Fruit fly (Drosophila melanogaster) whole organism: ENCODE results near the gene CG11279.

Experiments used
- CG8478 ChIP-seq: fragments of >200 bp; optimal IDR thresholded peaks from 2 replicates; lab custom pipeline; 2018; ENCODE audit warnings: inconsistent platforms
- Dll ChIP-seq: fragments of >200 bp; optimal IDR thresholded peaks from 2 replicates; lab custom pipeline; 2017
- EcR ChIP-seq, 2 experiments: fragments of >200 bp; optimal IDR thresholded peaks; 2 replicates each; lab custom pipeline; 2017; ENCODE audit warnings: missing biosample characterization in 2 of 2, missing genetic modification characterization in 2 of 2, missing genetic modification reagents in 2 of 2
- pan ChIP-seq: fragments of >200 bp; optimal IDR thresholded peaks from 2 replicates; lab custom pipeline; 2017
- psq ChIP-seq: fragments of >200 bp; optimal IDR thresholded peaks from 2 replicates; lab custom pipeline; 2017

DNA sequence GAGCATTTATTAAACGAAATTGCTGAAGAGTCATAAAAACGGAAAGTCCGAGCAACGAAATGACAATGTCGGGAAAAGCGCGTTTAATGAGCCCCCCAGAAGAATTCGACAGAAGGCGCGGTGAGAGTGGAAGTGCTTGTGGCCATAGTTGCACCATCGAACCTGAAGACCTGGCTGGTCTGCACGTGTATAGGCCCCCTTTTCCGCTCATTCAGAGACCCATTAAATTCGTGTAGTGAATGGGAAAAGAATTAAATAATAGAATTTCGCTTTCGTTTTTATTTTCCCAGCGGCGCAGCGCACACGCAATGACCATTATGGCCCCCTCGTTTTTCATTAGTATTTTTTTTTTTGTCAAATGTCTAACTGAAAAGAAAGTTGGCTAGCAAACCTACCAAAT, 13.4 kb upstream of the CG11279 start:
- TF ChIP-seq psq (lab: Kevin White, UChicago) (no peak), EcR (GFP tag; optimal IDR thresholded peaks at IDR 0.05; lab: Kevin White, UChicago) (no peak), Dll (lab: Kevin White, UChicago) (no peak), pan (lab: Kevin White, UChicago) (no peak), CG8478 (no peak)
